Fruit fly (Drosophila melanogaster): ENCODE data around the gene CG11698.

CG11698 gene

dm6 chr3R:8324016-8324415, 12.0 kb downstream of the CG11698 start, which contains the start of gene CG7443:
TSS of gene CG7443 (plus strand) at chr3R:8324316.
- TF ChIP-seq CG8478 (optimal IDR thresholded peaks at IDR 0.05) (no peak), CTCF (optimal IDR thresholded peaks at IDR 0.05) (no peak)

dm6 chr3R:8326884-8327283, 14.9 kb downstream of the CG11698 start:
- TF ChIP-seq CG8478 (optimal IDR thresholded peaks at IDR 0.05), result no peak
- TF ChIP-seq CTCF (optimal IDR thresholded peaks at IDR 0.05), result no peak

DNA sequence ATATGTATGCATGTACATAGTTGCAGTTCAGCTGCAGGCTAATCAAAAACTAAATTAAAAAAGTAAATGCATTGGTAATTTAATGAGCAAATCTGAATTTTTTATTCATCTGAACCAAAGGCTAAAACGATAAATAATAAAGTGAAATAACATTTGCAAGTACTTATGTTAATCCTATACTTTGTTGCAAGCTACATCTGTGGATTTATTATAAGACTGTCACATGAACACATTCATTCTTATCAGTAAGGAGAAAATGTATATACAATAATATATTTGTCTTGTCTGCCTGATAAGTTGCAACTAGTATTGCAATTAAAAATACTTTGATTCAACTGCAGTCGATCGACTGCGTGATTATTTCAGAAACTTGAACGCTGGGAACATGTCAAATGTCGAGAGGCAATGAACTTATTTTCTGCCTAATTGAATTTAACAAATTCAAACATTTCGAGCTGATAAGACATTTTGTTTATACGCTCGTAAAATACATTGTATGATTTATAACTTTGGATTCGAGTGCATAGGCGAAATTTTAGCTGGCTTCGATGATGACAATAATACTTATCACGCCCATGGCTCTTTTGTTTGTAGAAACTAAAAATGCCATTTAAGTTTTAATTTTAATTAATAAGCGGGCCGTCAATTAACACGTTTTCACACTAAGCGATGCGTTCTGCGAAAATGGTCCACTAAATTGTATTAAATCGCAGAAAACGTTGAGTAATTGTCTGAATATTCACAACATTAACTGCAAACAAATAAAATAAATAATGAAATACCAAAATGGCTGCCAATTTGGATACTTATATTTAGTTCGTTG, 16.2 kb downstream of the CG11698 start:
- TF ChIP-seq CTCF (optimal IDR thresholded peaks at IDR 0.05) (no peak), CG8478 (optimal IDR thresholded peaks at IDR 0.05) (no peak)

dm6 chr3R:8329628-8330027, 17.6 kb downstream of the CG11698 start:
- TF ChIP-seq CTCF (optimal IDR thresholded peaks at IDR 0.05) (no peak), CG8478 (optimal IDR thresholded peaks at IDR 0.05) (no peak)

- TF ChIP-seq CG8478 (optimal IDR thresholded peaks at IDR 0.05) (no peak), CTCF (optimal IDR thresholded peaks at IDR 0.05) (no peak)
These were observed 21.9 kb downstream of the CG11698 start, which contains the start of gene Poxm for dm6 chr3R:8333768-8334470. TSS of gene Poxm (minus strand) at chr3R:8333792.

DNA sequence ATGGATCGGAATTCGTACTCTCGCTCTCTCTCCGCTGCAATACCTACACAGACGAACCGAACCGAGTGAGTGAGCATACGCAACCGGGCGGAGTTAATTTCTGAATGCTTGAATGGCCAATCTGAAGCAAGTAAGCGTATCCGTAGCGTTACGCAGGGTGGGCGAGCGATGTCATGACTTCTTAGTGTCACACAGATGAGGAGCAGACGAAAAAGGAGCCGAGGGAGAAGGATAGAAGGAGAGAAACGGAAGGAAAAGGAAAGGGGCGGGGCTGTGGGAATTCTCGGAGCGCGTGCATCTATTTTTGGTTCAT, 22.4 kb downstream of the CG11698 start:
- TF ChIP-seq CG8478 (optimal IDR thresholded peaks at IDR 0.05), result no peak
- TF ChIP-seq CTCF (optimal IDR thresholded peaks at IDR 0.05), result no peak

DNA sequence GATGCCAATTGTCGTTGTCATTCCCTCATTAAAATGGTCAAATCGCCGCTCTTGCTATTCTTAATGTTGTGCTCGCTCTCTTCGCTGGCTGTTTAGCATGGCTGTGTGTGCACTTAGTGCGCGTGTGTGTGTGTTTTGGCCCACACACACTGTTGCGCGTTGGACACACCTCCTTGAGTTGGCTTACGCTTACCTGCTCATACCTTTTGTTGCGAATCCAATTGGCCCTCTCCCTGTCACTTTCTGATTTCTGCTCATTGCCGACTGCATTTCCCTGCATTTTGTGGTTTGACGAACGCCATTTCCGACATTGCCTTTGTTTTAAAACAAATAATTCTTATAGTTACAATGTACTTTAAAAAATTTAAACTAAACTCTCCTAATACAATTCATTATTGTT, 23.0 kb downstream of the CG11698 start:
- TF ChIP-seq CG8478 (optimal IDR thresholded peaks at IDR 0.05), result no peak
- TF ChIP-seq CTCF (optimal IDR thresholded peaks at IDR 0.05), result no peak

dm6 chr3R:8336012-8336567, 24.1 kb downstream of the CG11698 start:
- TF ChIP-seq CTCF (optimal IDR thresholded peaks at IDR 0.05) (no peak), CG8478 (optimal IDR thresholded peaks at IDR 0.05) (no peak)

dm6 chr3R:8340675-8341275, 28.8 kb downstream of the CG11698 start, which contains the start of the genes COX7A and Arl2:
TSS of gene COX7A (minus strand) at chr3R:8341043.
TSS of gene Arl2 (plus strand) at chr3R:8341100.
- TF ChIP-seq CG8478 (optimal IDR thresholded peaks at IDR 0.05), result no peak
- peak in 1 of 2 experiments; percentile 16 for TF ChIP-seq CTCF (optimal IDR thresholded peaks at IDR 0.05)

dm6 chr3R:8343251-8343744, 31.3 kb downstream of the CG11698 start, which contains the start of the genes PNKP and COX7AL:
TSS of gene PNKP (minus strand) at chr3R:8343516.
TSS of gene COX7AL (plus strand) at chr3R:8343669.
- TF ChIP-seq CG8478 (optimal IDR thresholded peaks at IDR 0.05), result no peak
- no peak for TF ChIP-seq CTCF (optimal IDR thresholded peaks at IDR 0.05)

DNA sequence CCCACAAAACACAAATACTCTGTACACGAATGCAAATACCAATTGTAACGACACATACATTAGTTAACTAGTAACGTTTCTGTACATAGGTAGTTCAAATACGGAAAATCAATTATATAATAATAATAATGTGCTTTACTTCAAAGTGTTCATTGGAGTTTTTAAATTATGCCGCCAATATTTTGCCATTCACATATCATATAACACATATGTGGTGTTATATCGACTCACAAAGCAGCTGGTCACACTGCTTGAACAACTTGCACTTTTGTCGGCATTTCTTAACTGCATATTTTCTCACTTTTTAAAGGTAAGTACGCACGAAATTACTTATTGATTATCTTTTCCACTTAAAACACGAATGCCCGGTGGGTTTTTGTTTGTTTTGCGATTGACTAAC, 32.2 kb downstream of the CG11698 start, which contains the start of gene DppIII:
Gene DppIII, plus strand, starts transcription at position 227 of the 400 bp plus-strand sequence.
- TF ChIP-seq CTCF (optimal IDR thresholded peaks at IDR 0.05), result no peak
- TF ChIP-seq CG8478 (optimal IDR thresholded peaks at IDR 0.05), result no peak

dm6 chr3R:8347279-8347678, 35.3 kb downstream of the CG11698 start, which contains the start of gene CG7352:
TSS of gene CG7352 (plus strand) at chr3R:8347579.
- TF ChIP-seq CG8478 (optimal IDR thresholded peaks at IDR 0.05), result no peak
- no peak for TF ChIP-seq CTCF (optimal IDR thresholded peaks at IDR 0.05)

- TF ChIP-seq CTCF (optimal IDR thresholded peaks at IDR 0.05), result no peak
- TF ChIP-seq CG8478 (optimal IDR thresholded peaks at IDR 0.05), result no peak
These were observed 35.8 kb downstream of the CG11698 start for dm6 chr3R:8347835-8348234.

dm6 chr3R:8349106-8349448, 37.1 kb downstream of the CG11698 start:
- no peak for TF ChIP-seq CG8478 (optimal IDR thresholded peaks at IDR 0.05)
- no peak for TF ChIP-seq CTCF (optimal IDR thresholded peaks at IDR 0.05)
